Worm (Caenorhabditis elegans) whole organism, mixed stage, embryonic: Measurements from ENCODE around the gene srt-53.

Experiments used
- M03D4.4 ChIP-seq: sonication (generic microtip); optimal IDR thresholded peaks from 2 replicates; lab custom pipeline; 2017; ENCODE audit warnings: mild to moderate bottlenecking, missing genetic modification characterization, missing compliant biosample characterization
- bed-3 ChIP-seq: fragments of 200-800 bp; sonication (Bioruptor generic); optimal IDR thresholded peaks from 3 replicates; lab custom pipeline; 2018; ENCODE audit warnings: mild to moderate bottlenecking, missing genetic modification characterization, moderate library complexity, missing compliant biosample characterization
- blmp-1 ChIP-seq: fragments of 150-350 bp; optimal IDR thresholded peaks from 2 replicates; lab custom pipeline; 2014; ENCODE audit warnings: missing biosample characterization, missing genetic modification characterization
- ceh-43 ChIP-seq: fragments of 200-800 bp; sonication (Bioruptor generic); optimal IDR thresholded peaks from 2 replicates; lab custom pipeline; 2018; ENCODE audit warnings: mild to moderate bottlenecking, missing genetic modification characterization, moderate library complexity, missing compliant biosample characterization
- ceh-83 ChIP-seq: fragments of 200-800 bp; sonication (Bioruptor generic); optimal IDR thresholded peaks from 2 replicates; lab custom pipeline; 2018; ENCODE audit warnings: mild to moderate bottlenecking, missing genetic modification characterization, missing compliant biosample characterization
- ces-1 ChIP-seq: fragments of 150-350 bp; optimal IDR thresholded peaks from 2 replicates; lab custom pipeline; 2014; ENCODE audit warnings: missing biosample characterization, missing genetic modification reagents, missing genetic modification characterization
- cnd-1 ChIP-seq: fragments of 200-800 bp; sonication (Bioruptor generic); optimal IDR thresholded peaks from 2 replicates; lab custom pipeline; 2018; ENCODE audit warnings: mild to moderate bottlenecking, missing genetic modification characterization, missing compliant biosample characterization
- drap-1 ChIP-seq: fragments of 200-800 bp; sonication (Bioruptor generic); optimal IDR thresholded peaks from 3 replicates; lab custom pipeline; 2018; ENCODE audit warnings: mild to moderate bottlenecking, missing genetic modification characterization, missing compliant biosample characterization
- elt-1 ChIP-seq: sonication (generic microtip); optimal IDR thresholded peaks from 2 replicates; lab custom pipeline; 2017; ENCODE audit warnings: missing genetic modification characterization, mild to moderate bottlenecking, missing compliant biosample characterization, antibody characterized with exemption, moderate library complexity, borderline replicate concordance; ENCODE audit not compliant: insufficient read depth
- elt-3 ChIP-seq: fragments of 150-350 bp; optimal IDR thresholded peaks from 2 replicates; lab custom pipeline; 2014; ENCODE audit warnings: missing biosample characterization, missing genetic modification characterization
- flh-1 ChIP-seq: fragments of 200-800 bp; sonication (Bioruptor generic); optimal IDR thresholded peaks from 2 replicates; lab custom pipeline; 2018; ENCODE audit warnings: mild to moderate bottlenecking, missing genetic modification characterization, moderate library complexity, missing compliant biosample characterization
- ham-2 ChIP-seq: fragments of 200-800 bp; sonication (Bioruptor generic); optimal IDR thresholded peaks from 2 replicates; lab custom pipeline; 2018; ENCODE audit warnings: mild to moderate bottlenecking, missing genetic modification characterization, missing compliant biosample characterization
- hlh-1 ChIP-seq: fragments of 150-350 bp; optimal IDR thresholded peaks from 2 replicates; lab custom pipeline; 2014; ENCODE audit warnings: missing biosample characterization, missing genetic modification reagents, missing genetic modification characterization
- lin-13 ChIP-seq: fragments of 150-350 bp; optimal IDR thresholded peaks from 2 replicates; lab custom pipeline; 2014; ENCODE audit warnings: missing biosample characterization, missing genetic modification characterization
- lsy-2 ChIP-seq: fragments of 150-350 bp; optimal IDR thresholded peaks from 2 replicates; lab custom pipeline; 2014; ENCODE audit warnings: missing biosample characterization, missing genetic modification characterization
- mab-5 ChIP-seq: fragments of 150-350 bp; optimal IDR thresholded peaks from 2 replicates; lab custom pipeline; 2014; ENCODE audit warnings: missing biosample characterization, missing genetic modification characterization
- mls-2 ChIP-seq: sonication (generic microtip); optimal IDR thresholded peaks from 2 replicates; lab custom pipeline; 2016; ENCODE audit warnings: mild to moderate bottlenecking, missing genetic modification characterization, moderate library complexity, missing compliant biosample characterization
- nhr-2 ChIP-seq: fragments of 150-350 bp; optimal IDR thresholded peaks from 2 replicates; lab custom pipeline; 2014; ENCODE audit warnings: missing biosample characterization, missing genetic modification characterization
- nhr-237 ChIP-seq: fragments of 150-350 bp; optimal IDR thresholded peaks from 2 replicates; lab custom pipeline; 2014; ENCODE audit warnings: missing biosample characterization, missing genetic modification characterization
- nhr-28 ChIP-seq: fragments of 150-350 bp; optimal IDR thresholded peaks from 2 replicates; lab custom pipeline; 2014; ENCODE audit warnings: missing biosample characterization, missing genetic modification characterization
- nhr-76 ChIP-seq: sonication (generic microtip); optimal IDR thresholded peaks from 2 replicates; lab custom pipeline; 2017; ENCODE audit warnings: missing biosample characterization, missing genetic modification characterization
- pha-4 ChIP-seq: fragments of 150-350 bp; optimal IDR thresholded peaks from 2 replicates; lab custom pipeline; 2018; ENCODE audit warnings: missing biosample characterization, missing genetic modification reagents, missing genetic modification characterization
- sem-2 ChIP-seq: fragments of 200-800 bp; sonication (Bioruptor generic); optimal IDR thresholded peaks from 2 replicates; lab custom pipeline; 2018; ENCODE audit warnings: mild to moderate bottlenecking, missing genetic modification characterization, missing compliant biosample characterization
- sptf-1 ChIP-seq: sonication (generic microtip); optimal IDR thresholded peaks from 2 replicates; lab custom pipeline; 2017; ENCODE audit warnings: mild to moderate bottlenecking, missing genetic modification characterization, moderate library complexity, missing compliant biosample characterization
- tbx-8 ChIP-seq: fragments of 200-800 bp; sonication (Bioruptor generic); optimal IDR thresholded peaks from 2 replicates; lab custom pipeline; 2018; ENCODE audit warnings: mild to moderate bottlenecking, missing genetic modification characterization, moderate library complexity, missing compliant biosample characterization
- unc-120 ChIP-seq: sonication (generic microtip); optimal IDR thresholded peaks from 2 replicates; lab custom pipeline; 2017; ENCODE audit warnings: missing genetic modification characterization, missing compliant biosample characterization; ENCODE audit not compliant: poor library complexity, severe bottlenecking
- unc-39 ChIP-seq: fragments of 150-350 bp; optimal IDR thresholded peaks from 2 replicates; lab custom pipeline; 2014; ENCODE audit warnings: missing biosample characterization, missing genetic modification characterization
- unc-62 ChIP-seq: fragments of 150-350 bp; optimal IDR thresholded peaks from 2 replicates; lab custom pipeline; 2014; ENCODE audit warnings: missing biosample characterization, missing genetic modification reagents, missing genetic modification characterization
- zip-8 ChIP-seq: fragments of 150-350 bp; optimal IDR thresholded peaks from 2 replicates; lab custom pipeline; 2014; ENCODE audit warnings: missing biosample characterization, missing genetic modification characterization

The srt-53 gene

ce11 chrV:7926784-7927183, 13.4 kb downstream of the srt-53 start, which contains the start of gene srsx-6:
Gene srsx-6 (plus strand): TSS chrV:7927084.
- no peak for TF ChIP-seq nhr-76
- TF ChIP-seq mls-2 = no peak
- no peak for TF ChIP-seq cnd-1 (tag; lab: Kevin White, UChicago)
- no peak for TF ChIP-seq nhr-237
- no peak for TF ChIP-seq drap-1 (GFP tag; lab: Kevin White, UChicago)
- TF ChIP-seq pha-4 = no peak
- no peak for TF ChIP-seq elt-3 (tag; lab: Kevin White, UChicago)
- no peak for TF ChIP-seq mab-5 (tag; lab: Kevin White, UChicago)

ce11 chrV:7925483-7925882, 14.7 kb downstream of the srt-53 start, which contains the start of gene srsx-7:
Gene srsx-7 (plus strand): TSS chrV:7925783.
- TF ChIP-seq nhr-237 (no peak), pha-4 (no peak), ceh-43 (GFP tag; lab: Kevin White, UChicago) (no peak), sem-2 (GFP tag; lab: Kevin White, UChicago) (no peak), lsy-2 (no peak)

ce11 chrV:7908431-7908830, 31.8 kb downstream of the srt-53 start:
- TF ChIP-seq elt-1 (tag; lab: Kevin White, UChicago) (no peak), bed-3 (GFP tag; lab: Kevin White, UChicago) (no peak), flh-1 (GFP tag; lab: Kevin White, UChicago) (no peak), zip-8 (tag; lab: Kevin White, UChicago) (no peak), unc-120 (no peak), pha-4 (no peak), M03D4.4 (tag; lab: Kevin White, UChicago) (no peak), hlh-1 (no peak), sptf-1 (tag; lab: Kevin White, UChicago) (no peak), ham-2 (GFP tag; lab: Kevin White, UChicago) (no peak)

ce11 chrV:7904389-7904788, 35.8 kb downstream of the srt-53 start:
- TF ChIP-seq nhr-76 (no peak), elt-1 (tag; lab: Kevin White, UChicago) (no peak), elt-3 (tag; lab: Kevin White, UChicago) (no peak), lin-13 (tag; lab: Kevin White, UChicago) (no peak), bed-3 (GFP tag; lab: Kevin White, UChicago) (no peak), mab-5 (tag; lab: Kevin White, UChicago) (no peak), sem-2 (GFP tag; lab: Kevin White, UChicago) (no peak)

ce11 chrV:7901222-7901621, 39.0 kb downstream of the srt-53 start:
- TF ChIP-seq mls-2 = no peak
- no peak for TF ChIP-seq blmp-1 (tag; lab: Kevin White, UChicago)
- no peak for TF ChIP-seq drap-1 (GFP tag; lab: Kevin White, UChicago)
- no peak for TF ChIP-seq nhr-2 (tag; lab: Kevin White, UChicago)
- TF ChIP-seq unc-62 (GFP tag; lab: Kevin White, UChicago) = no peak
- TF ChIP-seq cnd-1 (tag; lab: Kevin White, UChicago) = no peak
- TF ChIP-seq pha-4 = no peak
- TF ChIP-seq mab-5 (tag; lab: Kevin White, UChicago) = no peak
- TF ChIP-seq ces-1 = no peak
- TF ChIP-seq elt-3 (tag; lab: Kevin White, UChicago) = no peak
- no peak for TF ChIP-seq tbx-8 (GFP tag; lab: Kevin White, UChicago)
- TF ChIP-seq sem-2 (GFP tag; lab: Kevin White, UChicago) = no peak
- TF ChIP-seq unc-39 (tag; lab: Kevin White, UChicago) = no peak
- no peak for TF ChIP-seq nhr-76
- no peak for TF ChIP-seq elt-1 (tag; lab: Kevin White, UChicago)
- no peak for TF ChIP-seq nhr-28 (tag; lab: Kevin White, UChicago)

ce11 chrV:7899761-7900160, 40.4 kb downstream of the srt-53 start, which contains the start of gene F40A3.7:
Gene F40A3.7 (minus strand): TSS chrV:7899861.
- TF ChIP-seq blmp-1 (tag; lab: Kevin White, UChicago) (no peak), pha-4 (no peak), zip-8 (tag; lab: Kevin White, UChicago) (no peak), sptf-1 (tag; lab: Kevin White, UChicago) (no peak), mab-5 (tag; lab: Kevin White, UChicago) (no peak), M03D4.4 (tag; lab: Kevin White, UChicago) (no peak), unc-39 (tag; lab: Kevin White, UChicago) (no peak), mls-2 (no peak), ceh-83 (GFP tag; lab: Kevin White, UChicago) (no peak)
